Worm (Caenorhabditis elegans): ENCODE measurements around the gene glr-2.

- no peak for TF ChIP-seq nhr-11 (tag; optimal IDR thresholded peaks at IDR 0.05)
- no peak for TF ChIP-seq skn-1 (tag; optimal IDR thresholded peaks at IDR 0.05)
- no peak for TF ChIP-seq nhr-77 (tag; optimal IDR thresholded peaks at IDR 0.05)
- no peak for TF ChIP-seq lin-39 (tag; optimal IDR thresholded peaks at IDR 0.05)
- TF ChIP-seq gmeb-1 (tag; optimal IDR thresholded peaks at IDR 0.05): no peak
- no peak for TF ChIP-seq ztf-4 (tag; optimal IDR thresholded peaks at IDR 0.05)
- no peak for TF ChIP-seq fos-1 (tag; optimal IDR thresholded peaks at IDR 0.05)
Measured at ce11 chrIII:7096481-7096880, 48.3 kb downstream of the glr-2 start.

All from whole organism, L2 larva.